Worm (Caenorhabditis elegans) whole organism, L4/young adult: ENCODE data around the gene Y49E10.4.

Experiments
- W03F9.2 ChIP-seq: fragments of 150-350 bp; optimal IDR thresholded peaks from 2 replicates; lab custom pipeline; 2014; ENCODE audit warnings: missing biosample characterization, missing genetic modification characterization
- dao-5 ChIP-seq: sonication (generic microtip); optimal IDR thresholded peaks from 2 replicates; lab custom pipeline; 2016; ENCODE audit warnings: missing genotype, missing genetic modification characterization, moderate library complexity, missing compliant biosample characterization
- him-1 ChIP-seq: sonication (generic microtip); optimal IDR thresholded peaks from 2 replicates; lab custom pipeline; 2016; ENCODE audit warnings: missing genotype, missing genetic modification reagents, missing genetic modification characterization, missing compliant biosample characterization

DNA sequence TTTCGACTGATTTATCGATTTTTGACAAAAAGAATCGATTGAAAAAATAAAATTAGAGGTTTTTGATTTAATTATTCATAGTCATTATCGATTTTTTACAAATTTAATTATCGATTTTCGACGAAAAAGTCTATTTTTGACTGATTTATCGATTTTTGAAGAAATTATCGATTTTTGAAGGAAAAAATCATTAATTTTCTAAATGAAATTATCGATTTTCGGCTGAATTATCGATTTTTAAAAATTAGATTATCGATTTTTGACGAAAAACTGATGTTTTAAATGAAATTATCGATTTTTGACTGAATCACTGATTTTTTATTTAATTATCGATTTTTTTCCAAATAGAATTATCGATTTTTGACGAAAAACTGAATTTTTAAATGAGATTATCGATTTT is 27.4 kb upstream of the Y49E10.4 start:
- TF ChIP-seq him-1 (tag; lab: Kevin White, UChicago) = no peak
- TF ChIP-seq W03F9.2 (tag; lab: Kevin White, UChicago) = no peak
- TF ChIP-seq dao-5 (tag; lab: Kevin White, UChicago) = no peak
